Worm (Caenorhabditis elegans): ENCODE measurements around the gene atf-6.

DNA sequence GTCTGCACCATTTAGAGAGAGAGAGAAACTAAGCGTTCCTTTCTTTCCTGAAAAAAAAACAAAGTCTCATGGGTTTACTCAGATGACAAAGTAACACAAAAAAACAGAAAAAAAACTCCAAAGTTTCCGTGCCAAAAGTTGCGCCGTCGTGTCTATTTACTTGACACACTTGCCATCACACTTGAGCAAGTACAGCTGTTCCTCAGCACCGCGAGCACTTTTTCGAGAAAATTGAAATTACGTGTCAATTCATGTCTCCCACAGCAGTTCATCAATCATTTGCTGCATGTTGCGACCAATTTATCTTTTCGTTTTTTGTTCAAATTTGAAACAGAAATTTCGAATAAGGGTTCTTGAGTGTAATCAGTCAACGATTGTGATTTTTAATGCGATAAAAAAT is 44.3 kb upstream of the atf-6 start:
- no peak for TF ChIP-seq ces-1 (GFP tag; optimal IDR thresholded peaks at IDR 0.05)
- TF ChIP-seq lir-3 (tag; optimal IDR thresholded peaks at IDR 0.05; ENCODE audit: poor library complexity): no peak
- TF ChIP-seq nhr-71 (tag; optimal IDR thresholded peaks at IDR 0.05): no peak
- TF ChIP-seq nhr-11 (tag; optimal IDR thresholded peaks at IDR 0.05): no peak
- no peak for TF ChIP-seq egl-27 (tag; optimal IDR thresholded peaks at IDR 0.05)
